Fruit fly (Drosophila melanogaster) whole organism, embryonic: ENCODE results near the gene mRpL14.

Experiments
- Aef1 ChIP-seq: fragments of 200-800 bp; sonication (Bioruptor generic); IDR thresholded peaks from 3 replicates; pipeline ENCODE4 v1.3.6; 2022; ENCODE audit warnings: missing biosample characterization, missing genetic modification characterization
- Awh ChIP-seq: fragments of 200-800 bp; sonication (Bioruptor generic); IDR thresholded peaks from 2 replicates; pipeline ENCODE4, ENCODE4 v1.3.6; 2022; ENCODE audit warnings: missing biosample characterization, missing genetic modification characterization
- CG15073 ChIP-seq: fragments of 200-800 bp; sonication (Bioruptor generic); optimal IDR thresholded peaks from 2 replicates; lab custom pipeline; 2016; ENCODE audit warnings: missing biosample characterization, missing genetic modification characterization
- CG15601 ChIP-seq: fragments of 200-800 bp; sonication (Bioruptor generic); optimal IDR thresholded peaks from 3 replicates; lab custom pipeline; 2019; ENCODE audit warnings: missing biosample characterization, mild to moderate bottlenecking, missing genetic modification characterization, moderate library complexity
- CG17612 ChIP-seq: fragments of 200-800 bp; sonication (Bioruptor generic); IDR thresholded peaks from 2 replicates; pipeline ENCODE4 v1.3.6; 2022; ENCODE audit warnings: missing biosample characterization, missing genetic modification characterization
- CG1832 ChIP-seq: fragments of 200-800 bp; sonication (Bioruptor generic); optimal IDR thresholded peaks from 2 replicates; lab custom pipeline; 2017; ENCODE audit warnings: missing biosample characterization, mild to moderate bottlenecking, missing genetic modification characterization, inconsistent platforms
- CG2889 ChIP-seq: fragments of 200-800 bp; sonication (Bioruptor generic); IDR thresholded peaks from 3 replicates; pipeline ENCODE4 v1.3.6; 2022; ENCODE audit warnings: missing biosample characterization, missing genetic modification characterization
- CG30020 ChIP-seq: fragments of 200-800 bp; optimal IDR thresholded peaks from 2 replicates; lab custom pipeline; 2019; ENCODE audit warnings: missing biosample characterization, mild to moderate bottlenecking, missing genetic modification characterization, moderate library complexity
- CG31441 ChIP-seq: fragments of 200-800 bp; sonication (Bioruptor generic); IDR thresholded peaks from 2 replicates; pipeline ENCODE4 v1.3.6; 2022; ENCODE audit warnings: missing biosample characterization, missing genetic modification characterization
- CG32767 ChIP-seq: fragments of 200-800 bp; sonication (Bioruptor generic); IDR thresholded peaks from 2 replicates; pipeline ENCODE4 v1.3.6; 2022; ENCODE audit warnings: missing biosample characterization, missing genetic modification characterization
- CG4424 ChIP-seq: fragments of 200-800 bp; sonication (Bioruptor generic); optimal IDR thresholded peaks from 3 replicates; lab custom pipeline; 2016; ENCODE audit warnings: missing biosample characterization, missing genetic modification characterization
- CG4820 ChIP-seq: fragments of 200-800 bp; sonication (Bioruptor generic); optimal IDR thresholded peaks from 3 replicates; lab custom pipeline; 2016; ENCODE audit warnings: missing biosample characterization, missing genetic modification characterization
- CG5953 ChIP-seq: fragments of 200-800 bp; sonication (Bioruptor generic); IDR thresholded peaks from 2 replicates; pipeline ENCODE4 v1.3.6; 2022; ENCODE audit warnings: missing biosample characterization, missing genetic modification characterization
- CG6683 ChIP-seq: fragments of 200-800 bp; sonication (Bioruptor generic); optimal IDR thresholded peaks from 2 replicates; lab custom pipeline; 2017; ENCODE audit warnings: missing biosample characterization, mild to moderate bottlenecking, missing genetic modification characterization, missing genetic modification reagents
- CG6791 ChIP-seq: fragments of 200-800 bp; sonication (Bioruptor generic); IDR thresholded peaks from 3 replicates; pipeline ENCODE4 v1.3.6; 2022; ENCODE audit warnings: missing biosample characterization, missing genetic modification characterization; ENCODE audit not compliant: partially characterized antibody
- CG7987 ChIP-seq: fragments of 200-800 bp; sonication (Bioruptor generic); optimal IDR thresholded peaks from 2 replicates; lab custom pipeline; 2018; ENCODE audit warnings: missing biosample characterization, mild to moderate bottlenecking, missing genetic modification characterization, moderate library complexity
- CG9876 ChIP-seq: fragments of 200-800 bp; sonication (Bioruptor generic); optimal IDR thresholded peaks from 2 replicates; lab custom pipeline; 2016; ENCODE audit warnings: missing biosample characterization, missing genetic modification characterization
- Dp ChIP-seq: fragments of 200-800 bp; sonication (Bioruptor generic); optimal IDR thresholded peaks from 2 replicates; lab custom pipeline; 2018; ENCODE audit warnings: missing biosample characterization, mild to moderate bottlenecking, missing genetic modification characterization, moderate library complexity
- Elba2 ChIP-seq: fragments of 200-800 bp; sonication (Bioruptor generic); optimal IDR thresholded peaks from 3 replicates; lab custom pipeline; 2016; ENCODE audit warnings: missing biosample characterization, missing genetic modification characterization
- Ets65A ChIP-seq: fragments of 200-800 bp; sonication (Bioruptor generic); peaks from one replicate; lab custom pipeline; 2016; ENCODE audit warnings: missing biosample characterization, missing genetic modification characterization
- GATAe ChIP-seq: fragments of 200-800 bp; sonication (Bioruptor generic); conservative IDR thresholded peaks from 2 replicates; pipeline ENCODE4 v1.3.6; 2022; ENCODE audit warnings: missing biosample characterization, missing genetic modification characterization
- Hmx ChIP-seq: fragments of 200-800 bp; sonication (Bioruptor generic); optimal IDR thresholded peaks from 2 replicates; lab custom pipeline; 2016; ENCODE audit warnings: missing biosample characterization, missing genetic modification characterization
- Hsf ChIP-seq: fragments of 200-800 bp; sonication (Bioruptor generic); optimal IDR thresholded peaks from 3 replicates; lab custom pipeline; 2016; ENCODE audit warnings: missing biosample characterization, missing genetic modification characterization
- MBD-R2 ChIP-seq: fragments of 200-800 bp; sonication (Bioruptor generic); IDR thresholded peaks from 2 replicates; pipeline ENCODE4 v1.3.6; 2022; ENCODE audit warnings: missing biosample characterization, missing genetic modification characterization
- Mad ChIP-seq: fragments of 200-800 bp; sonication (Bioruptor generic); optimal IDR thresholded peaks from 2 replicates; lab custom pipeline; 2016; ENCODE audit warnings: missing biosample characterization, missing genetic modification characterization
- Max ChIP-seq: fragments of 200-800 bp; sonication (Bioruptor generic); optimal IDR thresholded peaks from 2 replicates; lab custom pipeline; 2016; ENCODE audit warnings: missing biosample characterization, mild to moderate bottlenecking, missing genetic modification characterization
- Mrtf ChIP-seq: fragments of 200-800 bp; sonication (Bioruptor generic); IDR thresholded peaks from 3 replicates; pipeline ENCODE4 v1.3.6; 2022; ENCODE audit warnings: missing biosample characterization, missing genetic modification characterization
- Rfx ChIP-seq: fragments of 200-800 bp; sonication (Bioruptor generic); IDR thresholded peaks from 2 replicates; pipeline ENCODE4 v1.3.6; 2022; ENCODE audit warnings: missing biosample characterization, missing genetic modification characterization
- Sin3A ChIP-seq: fragments of >200 bp; optimal IDR thresholded peaks from 2 replicates; lab custom pipeline; 2018
- Xrp1 ChIP-seq: fragments of 200-800 bp; sonication (Bioruptor generic); IDR thresholded peaks from 2 replicates; pipeline ENCODE4 v1.3.6; 2022; ENCODE audit warnings: missing biosample characterization, missing genetic modification characterization
- al ChIP-seq: fragments of 200-800 bp; sonication (Bioruptor generic); IDR thresholded peaks from 2 replicates; pipeline ENCODE4 v1.3.6; 2022; ENCODE audit warnings: missing biosample characterization, missing genetic modification characterization
- cato ChIP-seq: fragments of 200-800 bp; sonication (Bioruptor generic); optimal IDR thresholded peaks from 2 replicates; lab custom pipeline; 2016; ENCODE audit warnings: missing biosample characterization, missing genetic modification characterization, borderline replicate concordance
- en ChIP-seq: fragments of 200-800 bp; sonication (Bioruptor generic); optimal IDR thresholded peaks from 2 replicates; lab custom pipeline; 2016; ENCODE audit warnings: missing biosample characterization, missing genetic modification characterization
- fd102C ChIP-seq: fragments of 200-800 bp; sonication (Bioruptor generic); optimal IDR thresholded peaks from 2 replicates; lab custom pipeline; 2018; ENCODE audit warnings: missing biosample characterization, mild to moderate bottlenecking, missing genetic modification characterization, moderate library complexity
- fd64A ChIP-seq: fragments of 200-800 bp; sonication (Bioruptor generic); optimal IDR thresholded peaks from 3 replicates; lab custom pipeline; 2018; ENCODE audit warnings: missing biosample characterization, mild to moderate bottlenecking, missing genetic modification characterization
- gce ChIP-seq: fragments of 200-800 bp; sonication (Bioruptor generic); IDR thresholded peaks from 3 replicates; pipeline ENCODE4 v1.3.6; 2022; ENCODE audit warnings: missing biosample characterization, missing genetic modification characterization
- gfzf ChIP-seq: fragments of 200-800 bp; sonication (Bioruptor generic); optimal IDR thresholded peaks from 2 replicates; lab custom pipeline; 2016; ENCODE audit warnings: missing biosample characterization, mild to moderate bottlenecking, missing genetic modification characterization, moderate library complexity
- grau ChIP-seq: fragments of 200-800 bp; optimal IDR thresholded peaks from 3 replicates; lab custom pipeline; 2019; ENCODE audit warnings: missing biosample characterization, mild to moderate bottlenecking, missing genetic modification characterization, moderate library complexity
- her ChIP-seq: fragments of 200-800 bp; sonication (Bioruptor generic); optimal IDR thresholded peaks from 2 replicates; lab custom pipeline; 2016; ENCODE audit warnings: missing biosample characterization, missing genetic modification characterization
- insv ChIP-seq, 2 experiments: fragments of 200-800 bp; sonication (Bioruptor generic); optimal IDR thresholded peaks; 3 replicates each; lab custom pipeline; 2016 to 2018; ENCODE audit warnings: missing biosample characterization in 2 of 2, missing genetic modification characterization in 2 of 2
- jigr1 ChIP-seq: fragments of 200-800 bp; sonication (Bioruptor generic); IDR thresholded peaks from 3 replicates; pipeline ENCODE4 v1.3.6; 2022; ENCODE audit warnings: missing biosample characterization, missing genetic modification characterization
- kah ChIP-seq: fragments of 200-800 bp; sonication (Bioruptor generic); optimal IDR thresholded peaks from 2 replicates; lab custom pipeline; 2018; ENCODE audit warnings: missing biosample characterization, mild to moderate bottlenecking, missing genetic modification characterization
- ken ChIP-seq: fragments of 200-800 bp; sonication (Bioruptor generic); IDR thresholded peaks from 3 replicates; pipeline ENCODE4 v1.3.6; 2022; ENCODE audit warnings: missing biosample characterization, missing genetic modification characterization
- sc ChIP-seq, 3 experiments: fragments of >200 bp in 2 of 3; fragments of 200-800 bp in 1 of 3; sonication (Bioruptor generic) in 1 of 3; optimal IDR thresholded peaks; 2 replicates in 2 of 3; 3 replicates in 1 of 3; lab custom pipeline; 2017; ENCODE audit warnings: mild to moderate bottlenecking in 1 of 3, missing biosample characterization in 1 of 3, missing genetic modification characterization in 1 of 3, missing genetic modification reagents in 1 of 3
- sd ChIP-seq: fragments of 200-800 bp; sonication (Bioruptor generic); optimal IDR thresholded peaks from 3 replicates; lab custom pipeline; 2018; ENCODE audit warnings: missing biosample characterization, mild to moderate bottlenecking, missing genetic modification characterization, moderate library complexity
- stc ChIP-seq: fragments of 200-800 bp; sonication (Bioruptor generic); IDR thresholded peaks from 2 replicates; pipeline ENCODE4 v1.3.6; 2022; ENCODE audit warnings: missing biosample characterization, missing genetic modification characterization
- tio ChIP-seq: fragments of 200-800 bp; sonication (Bioruptor generic); optimal IDR thresholded peaks from 2 replicates; lab custom pipeline; 2017; ENCODE audit warnings: missing biosample characterization, missing genetic modification characterization, inconsistent platforms
- vnd ChIP-seq: fragments of 200-800 bp; sonication (Bioruptor generic); IDR thresholded peaks from 3 replicates; pipeline ENCODE4 v1.3.6; 2022; ENCODE audit warnings: missing biosample characterization, missing genetic modification characterization; ENCODE audit not compliant: partially characterized antibody
- zf30C ChIP-seq: fragments of 200-800 bp; sonication (Bioruptor generic); optimal IDR thresholded peaks from 3 replicates; lab custom pipeline; 2018; ENCODE audit warnings: missing biosample characterization, mild to moderate bottlenecking, missing genetic modification characterization

mRpL14 gene

DNA sequence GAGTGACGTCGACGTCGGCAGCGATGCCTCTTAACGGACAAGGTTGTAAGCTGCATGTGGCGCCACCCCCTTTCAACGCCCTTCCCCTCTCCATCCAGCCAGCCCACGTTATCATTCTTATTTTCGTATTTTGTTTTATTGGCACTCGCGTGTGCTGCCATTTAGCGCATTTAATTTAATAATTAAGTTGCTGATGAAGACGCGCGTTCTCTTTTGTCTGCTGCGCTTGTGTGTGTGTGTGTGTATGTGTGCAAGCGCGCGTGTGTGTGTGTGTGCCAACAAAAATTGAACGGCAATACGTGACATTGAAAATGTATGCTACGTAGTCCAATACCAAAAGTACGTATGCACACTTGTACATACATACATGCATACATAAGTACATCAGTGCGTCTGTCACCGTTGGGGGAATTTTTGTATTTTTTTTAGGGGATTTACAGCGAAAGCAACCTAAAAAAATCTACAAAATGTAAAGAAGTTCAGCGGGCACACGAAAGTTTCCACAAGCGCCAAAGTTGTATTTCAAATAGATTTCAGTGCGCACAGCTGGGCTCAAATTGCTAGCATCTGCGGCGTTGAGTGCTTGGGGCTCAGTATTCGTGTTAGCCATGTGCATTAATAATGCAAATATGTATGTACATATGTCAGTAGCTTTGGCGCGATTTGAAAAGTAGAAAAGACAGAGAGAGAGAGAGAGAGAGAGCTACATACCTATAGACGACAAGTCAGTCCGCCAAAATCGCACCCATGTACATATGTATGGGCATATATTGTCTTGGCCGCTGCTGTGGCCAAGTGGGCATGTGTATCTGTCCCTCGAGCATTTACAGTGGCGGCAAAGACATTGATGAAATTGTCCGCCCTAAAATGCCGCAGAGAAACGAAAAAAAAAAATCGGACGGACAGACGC is 42.6 kb downstream of the mRpL14 start (continued):
- TF ChIP-seq en (GFP tag; lab: Kevin White, UChicago) (peak; percentile 30), gfzf (GFP tag; lab: Kevin White, UChicago) (no peak), vnd (GFP tag; lab: Robert Waterston, UW) (no peak), Mrtf (GFP tag; lab: Robert Waterston, UW) (peak; percentile 81), CG30020 (tag; lab: Kevin White, UChicago) (peak; percentile 41), zf30C (GFP tag; lab: Kevin White, UChicago) (no peak), fd102C (GFP tag; lab: Kevin White, UChicago) (peak; percentile 11), Dp (GFP tag; lab: Kevin White, UChicago) (no peak), Mad (GFP tag; lab: Kevin White, UChicago) (peak; percentile 75), CG9876 (GFP tag; lab: Kevin White, UChicago) (peak; percentile 70), CG2889 (GFP tag; lab: Robert Waterston, UW) (peak; percentile 51; the same call in 1 of the 3 replicates), CG17612 (GFP tag; lab: Robert Waterston, UW) (peak; percentile 62), CG7987 (peak; percentile 52), Rfx (GFP tag; lab: Robert Waterston, UW) (peak; percentile 79), gce (GFP tag; lab: Robert Waterston, UW) (0 out of 3 replicates have a peak, but pooled peaks have one; percentile 73), jigr1 (peak; percentile 86), Hsf (GFP tag; lab: Kevin White, UChicago) (peak; percentile 82), Ets65A (GFP tag; lab: Kevin White, UChicago) (peak; percentile 94), Xrp1 (peak; percentile 86), her (GFP tag; lab: Kevin White, UChicago) (peak; percentile 80), Hmx (GFP tag; lab: Kevin White, UChicago) (peak; percentile 28), Aef1 (peak; percentile 78), CG5953 (GFP tag; lab: Robert Waterston, UW) (peak; percentile 56; the same call in 1 of the 2 replicates), CG6791 (GFP tag; lab: Robert Waterston, UW) (no peak), fd64A (GFP tag; lab: Kevin White, UChicago) (peak; percentile 58), CG4424 (GFP tag; lab: Kevin White, UChicago) (peak; percentile 79), CG32767 (GFP tag; lab: Robert Waterston, UW) (peak; percentile 90), CG1832 (GFP tag; lab: Kevin White, UChicago) (no peak), MBD-R2 (GFP tag; lab: Robert Waterston, UW) (peak; percentile 43; the same call in 1 of the 2 replicates), CG15073 (GFP tag; lab: Kevin White, UChicago) (peak; percentile 91), ken (GFP tag; lab: Robert Waterston, UW) (peak; percentile 74; the same call in 2 of the 3 replicates), sd (tag; lab: Kevin White, UChicago) (peak; percentile 37), al (peak; percentile 76), kah (GFP tag; lab: Kevin White, UChicago) (peak; percentile 61), cato (GFP tag; lab: Kevin White, UChicago) (peak; percentile 50), Max (GFP tag; lab: Kevin White, UChicago) (peak; percentile 58), Awh (GFP tag; lab: Robert Waterston, UW) (peak; percentile 85), grau (peak; percentile 81), CG6683 (GFP tag; lab: Kevin White, UChicago) (peak; percentile 62), Elba2 (GFP tag; lab: Kevin White, UChicago) (no peak), tio (GFP tag; lab: Kevin White, UChicago) (peak; percentile 81), CG15601 (tag; lab: Kevin White, UChicago) (peak; percentile 76), GATAe (GFP tag; lab: Robert Waterston, UW) (no peak; the same call in 1 of the 2 replicates), CG31441 (GFP tag; lab: Robert Waterston, UW) (peak; percentile 82), insv (GFP tag; optimal IDR thresholded peaks at IDR 0.05; lab: Kevin White, UChicago) (peak in 1 of 2 experiments; percentile 22), Sin3A (no peak), stc (peak; percentile 87), CG4820 (peak; percentile 75), sc (optimal IDR thresholded peaks at IDR 0.05; lab: Kevin White, UChicago) (no peak), sc (GFP tag; optimal IDR thresholded peaks at IDR 0.05; lab: Kevin White, UChicago) (peak; percentile 69)
